Fruit fly (Drosophila melanogaster) whole organism, prepupa: ENCODE data around the gene Vha13.

Source experiments
- Blimp-1 ChIP-seq: fragments of 200-800 bp; sonication (Bioruptor generic); optimal IDR thresholded peaks from 3 replicates; lab custom pipeline; 2017; ENCODE audit warnings: missing biosample characterization, missing genetic modification characterization, mild to moderate bottlenecking, moderate library complexity, missing genetic modification reagents
- CG10631 ChIP-seq: fragments of 200-800 bp; sonication (Bioruptor generic); optimal IDR thresholded peaks from 2 replicates; lab custom pipeline; 2016; ENCODE audit warnings: missing biosample characterization, missing genetic modification characterization
- CG10669 ChIP-seq: fragments of 200-800 bp; sonication (Bioruptor generic); optimal IDR thresholded peaks from 3 replicates; lab custom pipeline; 2018; ENCODE audit warnings: missing biosample characterization, mild to moderate bottlenecking, missing genetic modification characterization, moderate library complexity
- CG11294 ChIP-seq: fragments of 200-800 bp; sonication (Bioruptor generic); IDR thresholded peaks from 2 replicates; pipeline ENCODE4 v1.3.6; 2022; ENCODE audit warnings: missing biosample characterization, missing genetic modification characterization
- CG11762 ChIP-seq: fragments of 200-800 bp; sonication (Bioruptor generic); optimal IDR thresholded peaks from 3 replicates; lab custom pipeline; 2016; ENCODE audit warnings: missing biosample characterization, missing genetic modification characterization; ENCODE audit not compliant: insufficient read depth
- CG11902 ChIP-seq: fragments of 200-800 bp; sonication (Bioruptor generic); optimal IDR thresholded peaks from 3 replicates; lab custom pipeline; 2016; ENCODE audit warnings: missing biosample characterization, missing genetic modification characterization
- CG15336 ChIP-seq: fragments of 200-800 bp; sonication (Bioruptor generic); IDR thresholded peaks from 2 replicates; pipeline ENCODE4 v1.3.6; 2022; ENCODE audit warnings: missing biosample characterization, missing genetic modification characterization
- CG16779 ChIP-seq: fragments of 200-800 bp; sonication (Bioruptor generic); optimal IDR thresholded peaks from 3 replicates; lab custom pipeline; 2017; ENCODE audit warnings: missing biosample characterization, mild to moderate bottlenecking, missing genetic modification characterization
- CG3032 ChIP-seq: fragments of 200-800 bp; optimal IDR thresholded peaks from 2 replicates; lab custom pipeline; 2019; ENCODE audit warnings: missing biosample characterization, mild to moderate bottlenecking, missing genetic modification characterization, moderate library complexity
- CG31627 ChIP-seq: fragments of 200-800 bp; sonication (Bioruptor generic); optimal IDR thresholded peaks from 3 replicates; lab custom pipeline; 2016; ENCODE audit warnings: missing biosample characterization, missing genetic modification characterization
- CG32006 ChIP-seq: fragments of 200-800 bp; sonication (Bioruptor generic); optimal IDR thresholded peaks from 3 replicates; lab custom pipeline; 2017; ENCODE audit warnings: missing biosample characterization, mild to moderate bottlenecking, missing genetic modification characterization
- CG34406 ChIP-seq: fragments of 200-800 bp; sonication (Bioruptor generic); optimal IDR thresholded peaks from 3 replicates; lab custom pipeline; 2016; ENCODE audit warnings: missing biosample characterization, missing genetic modification characterization
- CG3919 ChIP-seq: fragments of 200-800 bp; sonication (Bioruptor generic); optimal IDR thresholded peaks from 3 replicates; lab custom pipeline; 2016; ENCODE audit warnings: missing biosample characterization, missing genetic modification characterization
- CG6163 ChIP-seq: fragments of 200-800 bp; sonication (Bioruptor generic); IDR thresholded peaks from 3 replicates; pipeline ENCODE4 v1.3.6; 2022; ENCODE audit warnings: missing biosample characterization, missing genetic modification characterization
- CG6276 ChIP-seq: fragments of 200-800 bp; sonication (Bioruptor generic); optimal IDR thresholded peaks from 2 replicates; lab custom pipeline; 2017; ENCODE audit warnings: missing biosample characterization, mild to moderate bottlenecking, missing genetic modification characterization
- CG6808 ChIP-seq: fragments of 200-800 bp; sonication (Bioruptor generic); optimal IDR thresholded peaks from 3 replicates; lab custom pipeline; 2017; ENCODE audit warnings: missing biosample characterization, missing genetic modification characterization, mild to moderate bottlenecking, moderate library complexity, missing genetic modification reagents
- CG6854 ChIP-seq: fragments of 200-800 bp; sonication (Bioruptor generic); optimal IDR thresholded peaks from 2 replicates; lab custom pipeline; 2017; ENCODE audit warnings: missing biosample characterization, mild to moderate bottlenecking, missing genetic modification characterization
- CG7368 ChIP-seq: fragments of 200-800 bp; sonication (Bioruptor generic); optimal IDR thresholded peaks from 3 replicates; lab custom pipeline; 2016; ENCODE audit warnings: missing biosample characterization, missing genetic modification characterization
- CG8319 ChIP-seq: fragments of 200-800 bp; sonication (Bioruptor generic); optimal IDR thresholded peaks from 3 replicates; lab custom pipeline; 2016; ENCODE audit warnings: missing biosample characterization, missing genetic modification characterization
- CG9139 ChIP-seq: fragments of 200-800 bp; sonication (Bioruptor generic); optimal IDR thresholded peaks from 3 replicates; lab custom pipeline; 2017; ENCODE audit warnings: missing biosample characterization, mild to moderate bottlenecking, missing genetic modification characterization
- Eip75B ChIP-seq: fragments of 200-800 bp; sonication (Bioruptor generic); optimal IDR thresholded peaks from 3 replicates; lab custom pipeline; 2016; ENCODE audit warnings: missing biosample characterization, missing genetic modification characterization
- Eip78C ChIP-seq: fragments of 200-800 bp; sonication (Bioruptor generic); peaks from one replicate; lab custom pipeline; 2016; ENCODE audit warnings: missing biosample characterization, missing genetic modification characterization
- Eip93F ChIP-seq: fragments of 200-800 bp; sonication (Bioruptor generic); optimal IDR thresholded peaks from 2 replicates; lab custom pipeline; 2016; ENCODE audit warnings: missing biosample characterization, mild to moderate bottlenecking, missing genetic modification characterization
- Ets96B ChIP-seq: fragments of 200-800 bp; optimal IDR thresholded peaks from 2 replicates; lab custom pipeline; 2019; ENCODE audit warnings: missing biosample characterization, mild to moderate bottlenecking, missing genetic modification characterization, moderate library complexity
- Hr39 ChIP-seq: fragments of 200-800 bp; sonication (Bioruptor generic); optimal IDR thresholded peaks from 2 replicates; lab custom pipeline; 2016; ENCODE audit warnings: missing biosample characterization, missing genetic modification characterization
- Hr4 ChIP-seq: fragments of 200-800 bp; sonication (Bioruptor generic); optimal IDR thresholded peaks from 3 replicates; lab custom pipeline; 2016; ENCODE audit warnings: missing biosample characterization, missing genetic modification characterization
- Lpt ChIP-seq: fragments of 200-800 bp; sonication (Bioruptor generic); optimal IDR thresholded peaks from 3 replicates; lab custom pipeline; 2016; ENCODE audit warnings: missing biosample characterization, missing genetic modification characterization
- Met ChIP-seq: fragments of 200-800 bp; sonication (Bioruptor generic); optimal IDR thresholded peaks from 3 replicates; lab custom pipeline; 2016; ENCODE audit warnings: missing biosample characterization, missing genetic modification characterization
- OdsH ChIP-seq: fragments of 200-800 bp; sonication (Bioruptor generic); optimal IDR thresholded peaks from 3 replicates; lab custom pipeline; 2016; ENCODE audit warnings: missing biosample characterization, missing genetic modification characterization
- Smox ChIP-seq: fragments of 200-800 bp; sonication (Bioruptor generic); optimal IDR thresholded peaks from 3 replicates; lab custom pipeline; 2016; ENCODE audit warnings: missing biosample characterization, missing genetic modification characterization
- Sox102F ChIP-seq: fragments of 200-800 bp; sonication (Bioruptor generic); optimal IDR thresholded peaks from 2 replicates; lab custom pipeline; 2016; ENCODE audit warnings: missing biosample characterization, mild to moderate bottlenecking, missing genetic modification characterization
- Sox15 ChIP-seq: fragments of 200-800 bp; sonication (Bioruptor generic); optimal IDR thresholded peaks from 3 replicates; lab custom pipeline; 2016; ENCODE audit warnings: missing biosample characterization, missing genetic modification characterization
- achi ChIP-seq: fragments of 200-800 bp; sonication (Bioruptor generic); optimal IDR thresholded peaks from 3 replicates; lab custom pipeline; 2016; ENCODE audit warnings: missing biosample characterization, missing genetic modification characterization
- acj6 ChIP-seq: fragments of 200-800 bp; sonication (Bioruptor generic); optimal IDR thresholded peaks from 3 replicates; lab custom pipeline; 2016; ENCODE audit warnings: missing biosample characterization, missing genetic modification characterization
- cyc ChIP-seq: fragments of 200-800 bp; sonication (Bioruptor generic); optimal IDR thresholded peaks from 3 replicates; lab custom pipeline; 2016; ENCODE audit warnings: missing biosample characterization, missing genetic modification characterization
- dac ChIP-seq: fragments of 200-800 bp; sonication (Bioruptor generic); optimal IDR thresholded peaks from 2 replicates; lab custom pipeline; 2017; ENCODE audit warnings: missing biosample characterization, mild to moderate bottlenecking, missing genetic modification characterization
- fd85E ChIP-seq: fragments of 200-800 bp; sonication (Bioruptor generic); optimal IDR thresholded peaks from 3 replicates; lab custom pipeline; 2016; ENCODE audit warnings: missing biosample characterization, missing genetic modification characterization
- lz ChIP-seq: fragments of 200-800 bp; sonication (Bioruptor generic); optimal IDR thresholded peaks from 3 replicates; lab custom pipeline; 2016; ENCODE audit warnings: missing biosample characterization, missing genetic modification characterization
- net ChIP-seq: fragments of 200-800 bp; sonication (Bioruptor generic); optimal IDR thresholded peaks from 3 replicates; lab custom pipeline; 2016; ENCODE audit warnings: missing biosample characterization, missing genetic modification characterization
- pdm3 ChIP-seq: fragments of 200-800 bp; sonication (Bioruptor generic); optimal IDR thresholded peaks from 3 replicates; lab custom pipeline; 2016; ENCODE audit warnings: missing biosample characterization, missing genetic modification characterization
- salr ChIP-seq, 2 experiments: fragments of 200-800 bp; sonication (Bioruptor generic); optimal IDR thresholded peaks; 3 replicates each; lab custom pipeline; 2016 to 2018; ENCODE audit warnings: missing biosample characterization in 2 of 2, missing genetic modification characterization in 2 of 2, mild to moderate bottlenecking in 1 of 2
- ss ChIP-seq, 2 experiments: fragments of 200-800 bp; sonication (Bioruptor generic); optimal IDR thresholded peaks; 2 replicates in 1 of 2; 3 replicates in 1 of 2; lab custom pipeline; 2017 to 2018; ENCODE audit warnings: mild to moderate bottlenecking in 2 of 2, missing biosample characterization in 2 of 2, missing genetic modification characterization in 2 of 2, moderate library complexity in 1 of 2
- svp ChIP-seq: fragments of 200-800 bp; sonication (Bioruptor generic); peaks from one replicate; lab custom pipeline; 2016; ENCODE audit warnings: missing biosample characterization, missing genetic modification characterization
- topi ChIP-seq: fragments of 200-800 bp; sonication (Bioruptor generic); optimal IDR thresholded peaks from 3 replicates; lab custom pipeline; 2016; ENCODE audit warnings: missing biosample characterization, missing genetic modification characterization

The Vha13 gene

DNA sequence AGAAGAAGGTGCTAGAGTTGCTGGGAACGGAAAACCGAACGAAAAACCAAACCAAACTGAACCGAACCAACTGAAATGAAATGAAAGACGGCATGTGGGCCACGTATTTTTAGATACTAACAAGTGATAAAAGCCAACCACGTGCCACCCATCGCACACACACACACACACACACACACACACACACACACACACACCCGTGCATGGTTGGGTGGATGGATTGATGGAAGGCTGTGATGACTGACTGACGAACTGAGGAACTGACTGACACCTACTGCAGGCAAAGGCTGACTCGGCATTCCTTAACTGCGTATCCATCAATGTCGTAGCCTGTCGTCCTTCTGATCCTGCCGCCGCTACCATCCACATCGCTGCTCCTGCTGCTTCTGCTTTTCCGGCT lies 38.2 kb upstream of the Vha13 start:
- TF ChIP-seq CG16779 (tag; lab: Kevin White, UChicago): no peak
- no peak for TF ChIP-seq CG6163 (GFP tag; lab: Robert Waterston, UW)
- TF ChIP-seq CG15336 (GFP tag; lab: Robert Waterston, UW): no peak
- no peak for TF ChIP-seq fd85E
- no peak for TF ChIP-seq acj6 (GFP tag; lab: Kevin White, UChicago)
- no peak for TF ChIP-seq CG11294
- TF ChIP-seq Hr39 (GFP tag; lab: Kevin White, UChicago): no peak
- TF ChIP-seq salr (GFP tag; optimal IDR thresholded peaks at IDR 0.05; lab: Kevin White, UChicago): no peak
- TF ChIP-seq CG11762 (GFP tag; lab: Kevin White, UChicago): no peak

DNA sequence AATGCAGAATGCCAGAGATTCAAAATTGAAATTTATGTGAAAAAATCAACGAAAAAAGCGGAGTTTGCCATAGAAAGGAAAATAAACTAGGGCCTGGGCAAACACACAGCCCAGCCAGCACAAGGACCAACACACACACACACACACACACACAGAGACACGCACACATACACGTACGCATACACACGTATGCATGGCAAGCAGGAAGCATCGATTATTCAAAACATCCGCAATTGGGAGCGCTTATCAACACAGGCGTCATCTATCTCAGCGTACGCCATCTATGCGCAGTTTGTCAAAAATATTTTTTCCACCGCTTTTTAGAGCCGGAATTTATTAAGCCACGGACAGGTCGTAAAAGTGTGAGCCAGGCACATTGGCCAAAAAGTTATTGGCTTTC lies 35.6 kb upstream of the Vha13 start:
- TF ChIP-seq CG16779 (tag; lab: Kevin White, UChicago) (no peak), CG11762 (GFP tag; lab: Kevin White, UChicago) (no peak), CG6276 (no peak), Sox15 (GFP tag; lab: Kevin White, UChicago) (no peak), ss (GFP tag; optimal IDR thresholded peaks at IDR 0.05; lab: Kevin White, UChicago) (no peak), CG6854 (no peak), Blimp-1 (no peak), CG11902 (GFP tag; lab: Kevin White, UChicago) (no peak), dac (GFP tag; lab: Kevin White, UChicago) (no peak)

DNA sequence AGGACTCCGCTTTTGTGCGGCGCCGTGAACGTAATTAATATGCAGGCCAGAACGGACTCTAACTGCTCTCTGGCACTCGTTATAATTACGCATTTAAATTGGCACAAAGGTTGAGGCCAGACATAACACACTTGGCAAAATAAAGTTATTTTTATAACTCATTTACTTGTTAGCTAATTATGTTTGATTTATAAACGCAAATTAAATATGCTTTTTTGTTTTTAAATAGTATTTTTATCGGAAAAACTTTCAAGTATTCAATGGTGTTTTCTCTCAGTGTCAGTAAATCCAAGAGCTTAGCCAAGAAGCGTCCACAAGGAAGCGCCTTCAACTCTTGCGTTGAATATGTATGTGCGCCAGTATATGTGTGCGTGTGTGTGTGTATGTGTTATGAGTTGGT lies 28.7 kb upstream of the Vha13 start:
- TF ChIP-seq Eip93F (GFP tag; lab: Kevin White, UChicago) (no peak), OdsH (GFP tag; lab: Kevin White, UChicago) (peak; percentile 6), Sox15 (GFP tag; lab: Kevin White, UChicago) (no peak), achi (peak; percentile 11), svp (GFP tag; lab: Kevin White, UChicago) (peak; percentile 58), CG10669 (GFP tag; lab: Kevin White, UChicago) (peak; percentile 14), CG34406 (GFP tag; lab: Kevin White, UChicago) (no peak), Hr39 (GFP tag; lab: Kevin White, UChicago) (peak; percentile 31), CG15336 (GFP tag; lab: Robert Waterston, UW) (no peak), topi (GFP tag; lab: Kevin White, UChicago) (peak; percentile 34), pdm3 (GFP tag; lab: Kevin White, UChicago) (peak; percentile 21), Ets96B (tag; lab: Kevin White, UChicago) (peak; percentile 40), lz (GFP tag; lab: Kevin White, UChicago) (no peak), Sox102F (GFP tag; lab: Kevin White, UChicago) (peak; percentile 35), CG8319 (no peak), net (no peak), Met (GFP tag; lab: Kevin White, UChicago) (peak; percentile 44), CG6808 (no peak), CG32006 (GFP tag; lab: Kevin White, UChicago) (peak; percentile 8), Hr4 (GFP tag; lab: Kevin White, UChicago) (peak; percentile 24), CG7368 (GFP tag; lab: Kevin White, UChicago) (peak; percentile 6), CG9139 (GFP tag; lab: Kevin White, UChicago) (no peak), acj6 (GFP tag; lab: Kevin White, UChicago) (peak; percentile 23), cyc (peak; percentile 3), Smox (peak; percentile 22), Eip75B (GFP tag; lab: Kevin White, UChicago) (peak; percentile 15), CG10631 (GFP tag; lab: Kevin White, UChicago) (peak; percentile 7), CG11762 (GFP tag; lab: Kevin White, UChicago) (no peak), Eip78C (GFP tag; lab: Kevin White, UChicago) (peak; percentile 80), CG31627 (GFP tag; lab: Kevin White, UChicago) (peak; percentile 14), CG3919 (GFP tag; lab: Kevin White, UChicago) (peak; percentile 14), CG3032 (no peak), Lpt (GFP tag; lab: Kevin White, UChicago) (no peak)
